Fruit fly (Drosophila melanogaster): ENCODE results near the gene Cyp4e3.
A peak's percentile ranks its signal among the peaks of the same experiment; 100 is the strongest.

Gene Cyp4e3

DNA sequence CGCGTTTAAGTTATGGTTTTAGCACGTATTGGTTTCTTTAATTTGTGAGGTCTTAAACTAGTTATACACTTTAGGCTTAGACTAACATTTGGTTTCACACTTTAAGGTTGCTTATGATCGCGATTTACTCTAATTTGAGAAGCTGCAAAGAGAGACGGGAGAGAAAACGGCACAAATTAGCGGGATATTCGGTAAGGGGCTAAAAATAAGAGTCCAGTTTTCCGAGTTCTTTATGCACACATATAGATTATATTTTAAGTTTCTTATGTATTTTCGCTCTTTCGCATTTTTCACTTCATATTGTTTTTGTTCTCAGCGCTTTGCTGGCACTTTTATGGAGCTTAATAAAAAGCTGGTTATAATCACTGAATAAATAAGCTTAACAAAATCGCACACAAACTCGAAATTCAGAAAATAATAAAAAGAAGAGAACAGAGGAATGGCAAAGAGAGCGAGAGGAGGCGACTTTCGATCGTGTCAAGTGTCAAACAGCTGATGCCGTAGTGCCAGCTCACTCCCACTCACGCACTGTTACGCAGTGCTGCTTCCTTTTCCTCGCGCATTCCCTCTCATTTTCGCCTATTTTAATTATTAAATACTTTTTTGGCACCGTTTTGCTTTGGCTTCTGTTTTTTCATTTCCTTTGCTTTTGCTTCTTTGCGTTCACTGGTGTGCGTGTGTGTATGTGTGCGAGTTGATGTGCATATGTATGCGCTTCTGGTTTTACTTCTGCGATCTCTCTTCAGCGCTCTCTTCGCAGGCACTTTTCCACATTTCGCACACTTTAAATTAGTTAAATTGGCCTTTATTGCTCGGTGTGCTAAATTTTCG, 51.6 kb downstream of the Cyp4e3 start (continued):
- TF ChIP-seq CG31388 (GFP tag; optimal IDR thresholded peaks at IDR 0.05) (no peak), CG2678 (tag; optimal IDR thresholded peaks at IDR 0.05) (peak; percentile 19), ATbp (GFP tag; optimal IDR thresholded peaks at IDR 0.05) (no peak), CG15073 (GFP tag; optimal IDR thresholded peaks at IDR 0.05) (no peak), Antp (GFP tag; optimal IDR thresholded peaks at IDR 0.05) (no peak), MESR4 (GFP tag; optimal IDR thresholded peaks at IDR 0.05) (no peak), D (optimal IDR thresholded peaks at IDR 0.05) (no peak), D (GFP tag; optimal IDR thresholded peaks at IDR 0.05) (no peak), CG17328 (GFP tag; IDR thresholded peaks at IDR 0.05) (no peak), chm (GFP tag; IDR thresholded peaks at IDR 0.05) (0 out of 2 replicates have a peak, but pooled peaks have one; percentile 22), Trl (optimal IDR thresholded peaks at IDR 0.05) (peak; percentile 25 to 76), Trl (GFP tag; optimal IDR thresholded peaks at IDR 0.05) (no peak), gsb (GFP tag; IDR thresholded peaks at IDR 0.05) (no peak), HLH4C (GFP tag; IDR thresholded peaks at IDR 0.05; ENCODE audit: partially characterized antibody) (no peak), CG30020 (tag; optimal IDR thresholded peaks at IDR 0.05) (no peak), lov (optimal IDR thresholded peaks at IDR 0.05) (no peak), lov (GFP tag; IDR thresholded peaks at IDR 0.05) (0 out of 3 replicates have a peak, but pooled peaks have one; percentile 60), CG13296 (GFP tag; optimal IDR thresholded peaks at IDR 0.05) (peak; percentile 26), CG3726 (GFP tag; IDR thresholded peaks at IDR 0.05) (no peak), CG7928 (GFP tag; optimal IDR thresholded peaks at IDR 0.05) (no peak), Ada2b (GFP tag; IDR thresholded peaks at IDR 0.05) (no peak), en (GFP tag; optimal IDR thresholded peaks at IDR 0.05) (no peak), CG15479 (GFP tag; optimal IDR thresholded peaks at IDR 0.05) (no peak), exex (tag; optimal IDR thresholded peaks at IDR 0.05) (peak; percentile 0), grn (GFP tag; optimal IDR thresholded peaks at IDR 0.05) (no peak), phol (tag; optimal IDR thresholded peaks at IDR 0.05) (no peak), CG7556 (GFP tag; optimal IDR thresholded peaks at IDR 0.05) (peak; percentile 1), sob (GFP tag; IDR thresholded peaks at IDR 0.05) (no peak; the same call in 1 of the 2 replicates), lab (GFP tag; optimal IDR thresholded peaks at IDR 0.05) (no peak), CG7372 (GFP tag; IDR thresholded peaks at IDR 0.05) (no peak), Spps (tag; optimal IDR thresholded peaks at IDR 0.05) (no peak), CG3407 (GFP tag; optimal IDR thresholded peaks at IDR 0.05) (no peak), inv (GFP tag; IDR thresholded peaks at IDR 0.05; ENCODE audit: partially characterized antibody) (no peak), seq (GFP tag; IDR thresholded peaks at IDR 0.05) (no peak), CrebB (tag; optimal IDR thresholded peaks at IDR 0.05) (no peak), CG10654 (GFP tag; optimal IDR thresholded peaks at IDR 0.05) (no peak), Dp (GFP tag; optimal IDR thresholded peaks at IDR 0.05) (no peak), Pdp1 (GFP tag; optimal IDR thresholded peaks at IDR 0.05) (no peak), cato (GFP tag; optimal IDR thresholded peaks at IDR 0.05; ENCODE audit: borderline replicate concordance) (no peak), CG4282 (GFP tag; optimal IDR thresholded peaks at IDR 0.05) (no peak), Bdp1 (GFP tag; optimal IDR thresholded peaks at IDR 0.05) (no peak), CG10431 (GFP tag; optimal IDR thresholded peaks at IDR 0.05) (no peak), Max (GFP tag; optimal IDR thresholded peaks at IDR 0.05) (no peak), danr (GFP tag; IDR thresholded peaks at IDR 0.05) (no peak), CG2712 (tag; optimal IDR thresholded peaks at IDR 0.05) (no peak), her (GFP tag; optimal IDR thresholded peaks at IDR 0.05) (no peak), CG9609 (GFP tag; optimal IDR thresholded peaks at IDR 0.05) (no peak), CG10267 (tag; optimal IDR thresholded peaks at IDR 0.05) (no peak), Ets65A (GFP tag) (no peak), CG13894 (tag; optimal IDR thresholded peaks at IDR 0.05) (peak; percentile 21)

All from whole organism, embryonic.